Worm (Caenorhabditis elegans) whole organism, young adult: ENCODE data around the gene R07H5.16.

ENCODE experiments used
- F39B2.1 ChIP-seq: fragments of 200-800 bp; sonication (Bioruptor generic); IDR thresholded peaks from 2 replicates; pipeline ENCODE4 v1.3.6; 2022; ENCODE audit warnings: missing genetic modification reagents, missing genetic modification characterization, missing compliant biosample characterization
- T07F8.4 ChIP-seq: sonication (generic microtip); optimal IDR thresholded peaks from 2 replicates; lab custom pipeline; 2016; ENCODE audit warnings: mild to moderate bottlenecking, missing genetic modification characterization, moderate library complexity, missing compliant biosample characterization
- ama-1 ChIP-seq, 3 experiments: fragments of 150-350 bp in 1 of 3; sonication (generic microtip) in 2 of 3; optimal IDR thresholded peaks; 2 replicates each; lab custom pipeline; 2014 to 2018; ENCODE audit warnings: missing biosample characterization in 2 of 3, missing genetic modification characterization in 2 of 3, missing genetic modification reagents in 2 of 3
- atf-7 ChIP-seq: sonication (generic microtip); optimal IDR thresholded peaks from 2 replicates; lab custom pipeline; 2017; ENCODE audit warnings: mild to moderate bottlenecking, missing genetic modification characterization, missing compliant biosample characterization
- attf-3 ChIP-seq: fragments of 200-800 bp; sonication (Bioruptor generic); conservative IDR thresholded peaks from 2 replicates; pipeline ENCODE4 v1.3.6; 2022; ENCODE audit warnings: missing genetic modification reagents, missing genetic modification characterization, missing compliant biosample characterization
- dpl-1 ChIP-seq: fragments of 150-350 bp; optimal IDR thresholded peaks from 2 replicates; lab custom pipeline; 2014; ENCODE audit warnings: missing biosample characterization, missing genetic modification reagents, missing genetic modification characterization
- sea-2 ChIP-seq: fragments of 200-800 bp; sonication (Bioruptor generic); IDR thresholded peaks from 2 replicates; pipeline ENCODE4 v1.3.6; 2022; ENCODE audit warnings: missing genetic modification characterization, missing compliant biosample characterization
- snpc-4 ChIP-seq, 5 experiments: fragments of 150-350 bp in 1 of 5; sonication (generic microtip) in 4 of 5; optimal IDR thresholded peaks; 2 replicates each; lab custom pipeline; 2014 to 2018; ENCODE audit warnings: missing genetic modification characterization in 5 of 5, missing biosample characterization in 3 of 5, antibody characterized with exemption in 2 of 5, mild to moderate bottlenecking in 2 of 5, missing compliant biosample characterization in 2 of 5, missing genotype in 2 of 5, moderate library complexity in 2 of 5, missing genetic modification reagents in 1 of 5
- tbx-9 ChIP-seq: sonication (generic microtip); optimal IDR thresholded peaks from 2 replicates; lab custom pipeline; 2016; ENCODE audit warnings: borderline replicate concordance, missing genetic modification characterization, inconsistent platforms, missing compliant biosample characterization
- unc-62 ChIP-seq: fragments of 150-350 bp; optimal IDR thresholded peaks from 2 replicates; lab custom pipeline; 2014; ENCODE audit warnings: missing biosample characterization, missing genetic modification reagents, missing genetic modification characterization
- ztf-26 ChIP-seq: sonication (generic microtip); optimal IDR thresholded peaks from 2 replicates; lab custom pipeline; 2017; ENCODE audit warnings: missing genetic modification characterization, missing compliant biosample characterization

DNA sequence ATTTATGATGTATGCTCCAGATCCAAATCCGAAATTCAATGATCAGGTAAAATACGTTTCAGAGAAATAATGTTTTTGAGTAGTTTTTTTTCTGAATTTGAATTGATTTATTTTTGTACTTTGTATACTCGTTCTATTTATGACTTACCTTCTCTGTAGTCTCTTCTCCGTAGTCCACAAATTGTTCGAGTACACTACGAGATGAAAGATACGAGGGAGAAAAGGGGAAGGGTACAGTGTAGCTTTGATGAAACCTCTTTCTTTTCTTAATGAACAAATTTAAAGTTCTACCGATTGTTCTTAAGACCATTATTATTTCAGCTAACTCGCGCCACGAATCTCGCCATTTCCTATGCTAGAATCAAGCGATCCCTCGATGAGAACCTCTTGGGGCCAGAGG, 19.1 kb upstream of the R07H5.16 start:
- TF ChIP-seq attf-3 (GFP tag; lab: Robert Waterston, UW) (no peak), snpc-4 (GFP tag; optimal IDR thresholded peaks at IDR 0.05; lab: Kevin White, UChicago) (no peak), snpc-4 (tag; optimal IDR thresholded peaks at IDR 0.05; lab: Kevin White, UChicago) (no peak), T07F8.4 (no peak), ztf-26 (no peak), dpl-1 (no peak), F39B2.1 (GFP tag; lab: Robert Waterston, UW) (no peak), ama-1 (optimal IDR thresholded peaks at IDR 0.05; lab: Kevin White, UChicago) (no peak), ama-1 (GFP tag; optimal IDR thresholded peaks at IDR 0.05; lab: Kevin White, UChicago) (no peak), sea-2 (GFP tag; lab: Robert Waterston, UW) (no peak), tbx-9 (tag; lab: Kevin White, UChicago) (no peak), unc-62 (no peak), atf-7 (no peak)
